Fruit fly (Drosophila melanogaster) whole organism, prepupa: Measurements from ENCODE around the gene Vta1.

ENCODE experiments used
- CG15336 ChIP-seq: fragments of 200-800 bp; sonication (Bioruptor generic); IDR thresholded peaks from 2 replicates; pipeline ENCODE4 v1.3.6; 2022; ENCODE audit warnings: missing biosample characterization, missing genetic modification characterization
- CG34406 ChIP-seq: fragments of 200-800 bp; sonication (Bioruptor generic); optimal IDR thresholded peaks from 3 replicates; lab custom pipeline; 2016; ENCODE audit warnings: missing biosample characterization, missing genetic modification characterization
- CG6808 ChIP-seq: fragments of 200-800 bp; sonication (Bioruptor generic); optimal IDR thresholded peaks from 3 replicates; lab custom pipeline; 2017; ENCODE audit warnings: missing biosample characterization, missing genetic modification characterization, mild to moderate bottlenecking, moderate library complexity, missing genetic modification reagents
- Lpt ChIP-seq: fragments of 200-800 bp; sonication (Bioruptor generic); optimal IDR thresholded peaks from 3 replicates; lab custom pipeline; 2016; ENCODE audit warnings: missing biosample characterization, missing genetic modification characterization
- Sox102F ChIP-seq: fragments of 200-800 bp; sonication (Bioruptor generic); optimal IDR thresholded peaks from 2 replicates; lab custom pipeline; 2016; ENCODE audit warnings: missing biosample characterization, mild to moderate bottlenecking, missing genetic modification characterization
- dac ChIP-seq: fragments of 200-800 bp; sonication (Bioruptor generic); optimal IDR thresholded peaks from 2 replicates; lab custom pipeline; 2017; ENCODE audit warnings: missing biosample characterization, mild to moderate bottlenecking, missing genetic modification characterization
- fd59A ChIP-seq: fragments of 200-800 bp; sonication (Bioruptor generic); optimal IDR thresholded peaks from 2 replicates; lab custom pipeline; 2017; ENCODE audit warnings: missing biosample characterization, mild to moderate bottlenecking, missing genetic modification characterization, missing genetic modification reagents

DNA sequence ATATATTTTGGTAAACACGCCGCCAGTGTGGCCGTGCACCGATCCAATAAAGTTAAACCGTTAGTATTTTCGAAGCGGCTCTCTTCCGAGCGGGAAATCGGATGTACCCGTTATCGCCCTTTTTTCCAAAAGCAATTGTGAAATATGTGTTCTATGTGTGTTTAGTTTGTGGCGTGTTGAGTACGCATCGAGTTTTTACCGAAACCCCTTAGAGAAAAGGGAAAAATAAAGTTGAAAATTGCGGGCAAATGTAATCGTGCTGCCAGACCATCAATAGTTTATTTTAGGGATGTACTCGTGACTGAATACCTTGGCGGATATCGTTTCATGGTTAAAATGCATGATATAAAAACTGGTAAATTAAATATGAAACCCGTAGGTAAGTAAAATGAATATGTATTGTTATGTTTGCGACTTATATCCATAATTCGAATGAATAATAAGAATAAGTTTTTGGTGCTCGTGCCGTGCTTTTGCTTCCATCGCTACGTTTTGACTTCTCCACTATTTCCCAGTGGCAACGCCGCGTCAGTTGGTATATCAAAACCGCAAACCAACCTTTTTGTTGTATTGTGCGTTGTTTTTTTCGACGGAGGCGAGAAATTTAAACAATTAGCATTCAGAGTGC, 13.4 kb downstream of the Vta1 start, which contains the start of the genes Mettl2 and Bgb:
- TF ChIP-seq fd59A (GFP tag; lab: Kevin White, UChicago) (peak; percentile 32), CG34406 (GFP tag; lab: Kevin White, UChicago) (peak; percentile 58), Sox102F (no peak), CG15336 (GFP tag; lab: Robert Waterston, UW) (no peak), dac (GFP tag; lab: Kevin White, UChicago) (peak; percentile 42), CG6808 (GFP tag; lab: Kevin White, UChicago) (no peak), Lpt (GFP tag; lab: Kevin White, UChicago) (no peak)
